Fruit fly (Drosophila melanogaster) whole organism, wandering third instar larva: ENCODE measurements around the gene CG14297.

Experiments
- Abd-B ChIP-seq: fragments of >200 bp; optimal IDR thresholded peaks from 2 replicates; lab custom pipeline; 2017; ENCODE audit warnings: missing biosample characterization, missing genetic modification characterization
- CG32264 ChIP-seq: fragments of 200-800 bp; sonication (Bioruptor generic); optimal IDR thresholded peaks from 2 replicates; lab custom pipeline; 2016; ENCODE audit warnings: missing biosample characterization, missing genetic modification characterization
- CG9705 ChIP-seq: fragments of 200-800 bp; sonication (Bioruptor generic); optimal IDR thresholded peaks from 2 replicates; lab custom pipeline; 2018; ENCODE audit warnings: missing biosample characterization, mild to moderate bottlenecking, missing genetic modification characterization
- CrebA ChIP-seq: fragments of 200-800 bp; sonication (Bioruptor generic); optimal IDR thresholded peaks from 2 replicates; lab custom pipeline; 2016; ENCODE audit warnings: missing biosample characterization, mild to moderate bottlenecking, missing genetic modification characterization, borderline replicate concordance
- Dfd ChIP-seq: fragments of >200 bp; optimal IDR thresholded peaks from 2 replicates; lab custom pipeline; 2017; ENCODE audit warnings: missing biosample characterization, missing genetic modification characterization
- Dif ChIP-seq: fragments of 200-275, 200-300 bp; sonication (Bioruptor generic); optimal IDR thresholded peaks from 2 replicates; lab custom pipeline; 2018; ENCODE audit warnings: missing biosample characterization, missing genetic modification characterization; ENCODE audit not compliant: partially characterized antibody
- GATAd ChIP-seq: sonication (Bioruptor generic); optimal IDR thresholded peaks from 2 replicates; lab custom pipeline; 2016; ENCODE audit warnings: missing biosample characterization, missing genetic modification characterization
- HLH106 ChIP-seq: fragments of 200-800 bp; optimal IDR thresholded peaks from 3 replicates; lab custom pipeline; 2019; ENCODE audit warnings: missing biosample characterization, mild to moderate bottlenecking, missing genetic modification characterization, moderate library complexity
- Hnf4 ChIP-seq: fragments of 200-800 bp; sonication (Bioruptor generic); optimal IDR thresholded peaks from 2 replicates; lab custom pipeline; 2016; ENCODE audit warnings: missing biosample characterization, mild to moderate bottlenecking, missing genetic modification characterization
- Hr78 ChIP-seq: fragments of >200 bp; optimal IDR thresholded peaks from 2 replicates; lab custom pipeline; 2017; ENCODE audit warnings: missing biosample characterization, missing genetic modification characterization
- Hr83 ChIP-seq: fragments of 200-300 bp; sonication (Bioruptor generic); optimal IDR thresholded peaks from 2 replicates; lab custom pipeline; 2016; ENCODE audit warnings: missing biosample characterization, mild to moderate bottlenecking, missing genetic modification characterization, moderate library complexity; ENCODE audit not compliant: poor library complexity, severe bottlenecking
- Jra ChIP-seq: sonication (Bioruptor generic); optimal IDR thresholded peaks from 2 replicates; lab custom pipeline; 2016; ENCODE audit warnings: missing biosample characterization, missing genetic modification characterization
- Mio ChIP-seq: sonication (Bioruptor generic); optimal IDR thresholded peaks from 2 replicates; lab custom pipeline; 2016; ENCODE audit warnings: missing biosample characterization, missing genetic modification characterization
- Myc ChIP-seq: fragments of >200 bp; optimal IDR thresholded peaks from 2 replicates; lab custom pipeline; 2017
- N ChIP-seq: fragments of >200 bp; optimal IDR thresholded peaks from 2 replicates; lab custom pipeline; 2018; ENCODE audit warnings: missing biosample characterization, missing external identifiers, missing genetic modification characterization
- OdsH ChIP-seq: fragments of 200-800 bp; sonication (Bioruptor generic); optimal IDR thresholded peaks from 2 replicates; lab custom pipeline; 2016; ENCODE audit warnings: missing biosample characterization, mild to moderate bottlenecking, missing genetic modification characterization
- Rel ChIP-seq, 2 experiments: fragments of 200-800 bp; sonication (Bioruptor generic) in 1 of 2; optimal IDR thresholded peaks; 2 replicates in 1 of 2; 3 replicates in 1 of 2; lab custom pipeline; 2016 to 2019; ENCODE audit warnings: mild to moderate bottlenecking in 2 of 2, missing biosample characterization in 2 of 2, missing genetic modification characterization in 2 of 2, moderate library complexity in 1 of 2
- Sp1 ChIP-seq: fragments of 200-800 bp; sonication (Bioruptor generic); optimal IDR thresholded peaks from 3 replicates; lab custom pipeline; 2019; ENCODE audit warnings: missing biosample characterization, mild to moderate bottlenecking, missing genetic modification characterization, moderate library complexity
- Vsx2 ChIP-seq: fragments of 200-300, 225-300 bp; sonication (Bioruptor generic); optimal IDR thresholded peaks from 2 replicates; lab custom pipeline; 2018; ENCODE audit warnings: missing biosample characterization, missing genetic modification characterization; ENCODE audit not compliant: partially characterized antibody
- br ChIP-seq: fragments of 200-800 bp; sonication (Bioruptor generic); optimal IDR thresholded peaks from 2 replicates; lab custom pipeline; 2016; ENCODE audit warnings: missing biosample characterization, missing genetic modification characterization
- brk ChIP-seq: fragments of 200-800 bp; sonication (Bioruptor generic); optimal IDR thresholded peaks from 2 replicates; lab custom pipeline; 2016; ENCODE audit warnings: missing biosample characterization, mild to moderate bottlenecking, missing genetic modification characterization
- dl ChIP-seq, 2 experiments: fragments of 175-275, 200-275 bp in 1 of 2; fragments of 200-275 bp in 1 of 2; sonication (Bioruptor generic); optimal IDR thresholded peaks; lab custom pipeline; 2018; ENCODE audit warnings: mild to moderate bottlenecking in 2 of 2, missing biosample characterization in 2 of 2, missing genetic modification characterization in 2 of 2, moderate library complexity in 2 of 2; ENCODE audit not compliant: partially characterized antibody in 2 of 2, insufficient read depth in 1 of 2
- dmrt93B ChIP-seq: fragments of 200-800 bp; sonication (Bioruptor generic); optimal IDR thresholded peaks from 2 replicates; lab custom pipeline; 2018; ENCODE audit warnings: missing biosample characterization, mild to moderate bottlenecking, missing genetic modification characterization
- ey ChIP-seq: fragments of 200-800 bp; sonication (Bioruptor generic); optimal IDR thresholded peaks from 2 replicates; lab custom pipeline; 2016; ENCODE audit warnings: missing biosample characterization, missing genetic modification characterization
- foxo ChIP-seq, 2 experiments: fragments of 200-800 bp; sonication (Bioruptor generic); optimal IDR thresholded peaks; 2 replicates in 1 of 2; 3 replicates in 1 of 2; lab custom pipeline; 2016 to 2017; ENCODE audit warnings: missing biosample characterization in 2 of 2, missing genetic modification characterization in 2 of 2
- fru ChIP-seq: fragments of 200-800 bp; sonication (Bioruptor generic); optimal IDR thresholded peaks from 3 replicates; lab custom pipeline; 2016; ENCODE audit warnings: missing biosample characterization, mild to moderate bottlenecking, missing genetic modification characterization
- h ChIP-seq: fragments of 200-800 bp; sonication (Bioruptor generic); optimal IDR thresholded peaks from 3 replicates; lab custom pipeline; 2016; ENCODE audit warnings: missing biosample characterization, mild to moderate bottlenecking, missing genetic modification characterization
- jim ChIP-seq: fragments of 175-275, 200-325 bp; sonication (Bioruptor generic); optimal IDR thresholded peaks from 2 replicates; lab custom pipeline; 2016; ENCODE audit warnings: missing biosample characterization, mild to moderate bottlenecking, missing genetic modification characterization
- lola ChIP-seq: fragments of >200 bp; optimal IDR thresholded peaks from 2 replicates; lab custom pipeline; 2017; ENCODE audit warnings: missing biosample characterization, missing genetic modification characterization
- pan ChIP-seq: fragments of >200 bp; optimal IDR thresholded peaks from 2 replicates; lab custom pipeline; 2017
- psq ChIP-seq: fragments of 200-800 bp; sonication (Bioruptor generic); optimal IDR thresholded peaks from 3 replicates; lab custom pipeline; 2017; ENCODE audit warnings: missing biosample characterization, mild to moderate bottlenecking, missing genetic modification characterization, moderate library complexity
- rgr ChIP-seq: fragments of 200-800 bp; sonication (Bioruptor generic); optimal IDR thresholded peaks from 3 replicates; lab custom pipeline; 2016; ENCODE audit warnings: missing biosample characterization, mild to moderate bottlenecking, missing genetic modification characterization
- sage ChIP-seq: fragments of 200-800 bp; sonication (Bioruptor generic); optimal IDR thresholded peaks from 2 replicates; lab custom pipeline; 2016; ENCODE audit warnings: missing biosample characterization, mild to moderate bottlenecking, missing genetic modification characterization
- sv ChIP-seq: fragments of 200-800 bp; sonication (Bioruptor generic); optimal IDR thresholded peaks from 3 replicates; lab custom pipeline; 2016; ENCODE audit warnings: missing biosample characterization, missing genetic modification characterization
- tai ChIP-seq: sonication (Bioruptor generic); optimal IDR thresholded peaks from 2 replicates; lab custom pipeline; 2016; ENCODE audit warnings: missing biosample characterization, missing genetic modification characterization
- usp ChIP-seq: fragments of >200 bp; optimal IDR thresholded peaks from 2 replicates; lab custom pipeline; 2017; ENCODE audit warnings: missing biosample characterization, missing genetic modification characterization
- woc ChIP-seq: sonication (Bioruptor generic); optimal IDR thresholded peaks from 2 replicates; lab custom pipeline; 2016; ENCODE audit warnings: missing biosample characterization, mild to moderate bottlenecking, missing genetic modification characterization

CG14297 gene

DNA sequence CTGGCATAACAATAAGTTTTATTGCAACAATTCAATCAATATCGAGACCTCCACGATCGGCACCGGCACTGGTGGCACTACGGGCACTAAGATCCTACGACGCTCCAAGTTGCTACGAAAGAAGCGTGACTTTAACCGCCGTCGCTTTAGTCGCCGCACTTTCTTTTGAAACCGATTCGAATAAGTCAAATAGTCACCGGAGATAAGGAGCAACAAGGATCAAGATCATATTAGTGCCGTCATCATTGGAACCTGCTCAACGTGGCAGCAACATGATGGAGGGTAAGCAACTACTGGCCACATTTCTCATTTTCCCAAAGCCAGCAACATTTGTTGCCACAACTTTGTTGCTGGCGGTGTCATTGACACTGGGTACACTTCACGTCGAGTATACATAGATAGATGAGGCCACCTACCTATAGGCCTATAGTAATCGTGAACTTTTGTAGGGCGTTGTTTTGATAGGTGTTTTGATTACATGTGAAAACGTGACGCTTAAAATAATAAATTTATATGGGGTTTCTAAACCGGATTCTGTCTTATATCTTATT lies 17.8 kb downstream of the CG14297 start:
- TF ChIP-seq tai (GFP tag; lab: Kevin White, UChicago) (no peak), Dfd (GFP tag; lab: Kevin White, UChicago) (no peak), Dif (GFP tag; lab: Kevin White, UChicago) (no peak), Hr78 (GFP tag; lab: Kevin White, UChicago) (no peak), sv (no peak), Abd-B (GFP tag; lab: Kevin White, UChicago) (no peak), Jra (GFP tag; lab: Kevin White, UChicago) (no peak), CG32264 (GFP tag; lab: Kevin White, UChicago) (no peak), N (GFP tag; lab: Kevin White, UChicago) (no peak)

DNA sequence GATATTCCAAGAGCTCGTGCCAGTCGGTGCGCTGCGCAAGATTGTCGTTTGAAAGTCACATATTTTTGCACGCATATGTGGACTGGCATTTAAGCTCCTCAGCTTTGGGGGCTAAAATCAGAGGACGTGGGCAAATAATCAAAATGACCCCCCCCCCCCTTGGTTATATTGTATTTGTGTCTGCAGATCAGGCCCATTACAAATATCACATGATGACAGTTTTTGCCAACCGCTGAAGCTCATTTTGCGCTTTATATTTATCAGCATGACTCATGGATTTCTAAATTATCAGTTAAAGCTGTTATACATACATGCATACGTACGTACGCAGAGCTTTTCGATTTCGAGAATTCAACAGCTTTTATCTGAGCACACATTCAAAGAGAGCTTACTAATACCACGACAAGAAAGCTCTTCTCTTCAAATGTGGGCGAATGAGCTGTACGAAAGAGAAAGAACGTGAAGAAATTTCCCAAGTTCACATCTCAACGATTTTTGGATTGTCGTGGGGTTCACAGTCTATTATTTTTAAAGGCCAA lies 18.9 kb downstream of the CG14297 start:
- TF ChIP-seq sage (GFP tag; lab: Kevin White, UChicago) = peak; percentile 81
- no peak for TF ChIP-seq Myc (lab: Kevin White, UChicago)
- TF ChIP-seq Mio (GFP tag; lab: Kevin White, UChicago) = no peak
- peak; percentile 5 for TF ChIP-seq psq (GFP tag; lab: Kevin White, UChicago)
- TF ChIP-seq Abd-B (GFP tag; lab: Kevin White, UChicago) = no peak
- no peak for TF ChIP-seq usp (GFP tag; lab: Kevin White, UChicago)
- no peak for TF ChIP-seq woc (GFP tag; lab: Kevin White, UChicago)
- TF ChIP-seq N (GFP tag; lab: Kevin White, UChicago) = peak; percentile 24
- peak; percentile 43 for TF ChIP-seq Sp1 (GFP tag; lab: Kevin White, UChicago)
- no peak for TF ChIP-seq lola (GFP tag; lab: Kevin White, UChicago)
- TF ChIP-seq Hr83 (GFP tag; lab: Kevin White, UChicago) = no peak
- TF ChIP-seq GATAd = no peak
- TF ChIP-seq dmrt93B (GFP tag; lab: Kevin White, UChicago) = no peak
- no peak for TF ChIP-seq CG9705
- TF ChIP-seq rgr (GFP tag; lab: Kevin White, UChicago) = peak; percentile 38
- TF ChIP-seq Hr78 (GFP tag; lab: Kevin White, UChicago) = no peak
- peak; percentile 49 for TF ChIP-seq OdsH (GFP tag; lab: Kevin White, UChicago)
- peak; percentile 84 for TF ChIP-seq h (GFP tag; lab: Kevin White, UChicago)
- TF ChIP-seq Dfd (GFP tag; lab: Kevin White, UChicago) = no peak
- peak; percentile 40 for TF ChIP-seq HLH106 (tag; lab: Kevin White, UChicago)
- TF ChIP-seq Rel (GFP tag; optimal IDR thresholded peaks at IDR 0.05; lab: Kevin White, UChicago) = peak; percentile 33
- TF ChIP-seq Rel (tag; optimal IDR thresholded peaks at IDR 0.05; lab: Kevin White, UChicago) = peak; percentile 94
- peak; percentile 85 for TF ChIP-seq brk
- TF ChIP-seq CG32264 (GFP tag; lab: Kevin White, UChicago) = no peak
- peak; percentile 4 to 35 for TF ChIP-seq foxo (GFP tag; optimal IDR thresholded peaks at IDR 0.05; lab: Kevin White, UChicago)
- peak; percentile 50 for TF ChIP-seq fru
- TF ChIP-seq Vsx2 (GFP tag; lab: Kevin White, UChicago) = no peak
- TF ChIP-seq pan (lab: Kevin White, UChicago) = no peak
- TF ChIP-seq tai (GFP tag; lab: Kevin White, UChicago) = no peak
- TF ChIP-seq Jra (GFP tag; lab: Kevin White, UChicago) = peak; percentile 73
- TF ChIP-seq jim (GFP tag; lab: Kevin White, UChicago) = no peak
- peak; percentile 63 for TF ChIP-seq br (GFP tag; lab: Kevin White, UChicago)
- TF ChIP-seq CrebA (GFP tag; lab: Kevin White, UChicago) = peak; percentile 93
- TF ChIP-seq Dif (GFP tag; lab: Kevin White, UChicago) = peak; percentile 18
- peak in 1 of 2 experiments; percentile 56 for TF ChIP-seq dl (GFP tag; optimal IDR thresholded peaks at IDR 0.05; lab: Kevin White, UChicago; ENCODE audit: insufficient read depth in 1 of 2, partially characterized antibody in 2 of 2)
- TF ChIP-seq ey (GFP tag; lab: Kevin White, UChicago) = no peak
- no peak for TF ChIP-seq Hnf4 (GFP tag; lab: Kevin White, UChicago)
- TF ChIP-seq sv = no peak
- TF ChIP-seq, all 38 proteins: peak for 17
